Worm (Caenorhabditis elegans): ENCODE data around the gene Y43F8B.7.
A peak's percentile ranks its signal among the peaks of the same experiment; 100 is the strongest.

Gene Y43F8B.7

ce11 chrV:19470385-19470784 is 20.2 kb upstream of the Y43F8B.7 start, which contains the start of gene Y43F8B.11:
TSS of gene Y43F8B.11 (plus strand) at chrV:19470685.
- TF ChIP-seq M03D4.4 (tag; optimal IDR thresholded peaks at IDR 0.05), result no peak
- TF ChIP-seq sem-2 (GFP tag; optimal IDR thresholded peaks at IDR 0.05), result no peak
- no peak for TF ChIP-seq nhr-76 (tag; optimal IDR thresholded peaks at IDR 0.05)
- TF ChIP-seq mls-2 (tag; optimal IDR thresholded peaks at IDR 0.05), result no peak
- TF ChIP-seq hlh-1 (tag; optimal IDR thresholded peaks at IDR 0.05), result no peak
- no peak for TF ChIP-seq ham-2 (GFP tag; optimal IDR thresholded peaks at IDR 0.05)
- no peak for TF ChIP-seq unc-120 (tag; optimal IDR thresholded peaks at IDR 0.05; ENCODE audit: poor library complexity, severe bottlenecking)
- no peak for TF ChIP-seq zip-8 (tag; optimal IDR thresholded peaks at IDR 0.05)
- TF ChIP-seq ztf-11 (tag; optimal IDR thresholded peaks at IDR 0.05), result no peak
- TF ChIP-seq elt-3 (tag; optimal IDR thresholded peaks at IDR 0.05), result no peak
- no peak for TF ChIP-seq unc-39 (tag; optimal IDR thresholded peaks at IDR 0.05)
- no peak for TF ChIP-seq mab-5 (tag; optimal IDR thresholded peaks at IDR 0.05)
- TF ChIP-seq nhr-28 (tag; optimal IDR thresholded peaks at IDR 0.05), result no peak
- no peak for TF ChIP-seq ces-1 (GFP tag; optimal IDR thresholded peaks at IDR 0.05)
- no peak for TF ChIP-seq snpc-4 (tag; optimal IDR thresholded peaks at IDR 0.05)

- no peak for TF ChIP-seq mab-5 (tag; optimal IDR thresholded peaks at IDR 0.05)
- no peak for TF ChIP-seq M03D4.4 (tag; optimal IDR thresholded peaks at IDR 0.05)
- peak; percentile 64 for TF ChIP-seq hlh-1 (tag; optimal IDR thresholded peaks at IDR 0.05)
- TF ChIP-seq pha-4 (tag; optimal IDR thresholded peaks at IDR 0.05), result no peak
- no peak for TF ChIP-seq nhr-12 (tag; optimal IDR thresholded peaks at IDR 0.05)
- TF ChIP-seq unc-120 (tag; optimal IDR thresholded peaks at IDR 0.05; ENCODE audit: poor library complexity, severe bottlenecking), result peak; percentile 29
- TF ChIP-seq sptf-1 (tag; optimal IDR thresholded peaks at IDR 0.05), result no peak
- no peak for TF ChIP-seq lin-32 (GFP tag; optimal IDR thresholded peaks at IDR 0.05)
Observed at ce11 chrV:19473842-19474514, 16.6 kb upstream of the Y43F8B.7 start, which contains the start of gene Y43F8B.10. TSS of gene Y43F8B.10 (plus strand) at chrV:19474464.

ce11 chrV:19477302-19477701 is 13.3 kb upstream of the Y43F8B.7 start:
- TF ChIP-seq nhr-28 (tag; optimal IDR thresholded peaks at IDR 0.05) (no peak), nhr-12 (tag; optimal IDR thresholded peaks at IDR 0.05) (no peak), nhr-237 (tag; optimal IDR thresholded peaks at IDR 0.05) (no peak), nhr-2 (tag; optimal IDR thresholded peaks at IDR 0.05) (no peak)

ce11 chrV:19477852-19478251 is 12.7 kb upstream of the Y43F8B.7 start, which contains the start of gene Y43F8B.9:
TSS of gene Y43F8B.9 (plus strand) at chrV:19478152.
- TF ChIP-seq elt-1 (tag; optimal IDR thresholded peaks at IDR 0.05; ENCODE audit: borderline replicate concordance, insufficient read depth), result no peak
- no peak for TF ChIP-seq ceh-39 (tag; optimal IDR thresholded peaks at IDR 0.05)
- TF ChIP-seq snpc-4 (tag; optimal IDR thresholded peaks at IDR 0.05), result no peak
- TF ChIP-seq zip-8 (tag; optimal IDR thresholded peaks at IDR 0.05), result no peak
- no peak for TF ChIP-seq unc-39 (tag; optimal IDR thresholded peaks at IDR 0.05)
- no peak for TF ChIP-seq ham-2 (GFP tag; optimal IDR thresholded peaks at IDR 0.05)
- TF ChIP-seq drap-1 (GFP tag; optimal IDR thresholded peaks at IDR 0.05), result no peak
- TF ChIP-seq flh-1 (GFP tag; optimal IDR thresholded peaks at IDR 0.05), result no peak
- no peak for TF ChIP-seq lin-13 (tag; optimal IDR thresholded peaks at IDR 0.05)
- no peak for TF ChIP-seq lin-32 (GFP tag; optimal IDR thresholded peaks at IDR 0.05)

ce11 chrV:19482535-19482934 is 8.0 kb upstream of the Y43F8B.7 start, which contains the start of gene Y43F8B.22:
TSS of gene Y43F8B.22 (plus strand) at chrV:19482835.
- TF ChIP-seq unc-39 (tag; optimal IDR thresholded peaks at IDR 0.05) (no peak), unc-120 (tag; optimal IDR thresholded peaks at IDR 0.05; ENCODE audit: poor library complexity, severe bottlenecking) (no peak), nhr-12 (tag; optimal IDR thresholded peaks at IDR 0.05) (no peak), pha-4 (tag; optimal IDR thresholded peaks at IDR 0.05) (no peak), flh-1 (GFP tag; optimal IDR thresholded peaks at IDR 0.05) (no peak)

- TF ChIP-seq flh-1 (GFP tag; optimal IDR thresholded peaks at IDR 0.05) (no peak), nhr-12 (tag; optimal IDR thresholded peaks at IDR 0.05) (no peak), unc-62 (GFP tag; optimal IDR thresholded peaks at IDR 0.05) (no peak), ceh-83 (GFP tag; optimal IDR thresholded peaks at IDR 0.05) (no peak), elt-3 (tag; optimal IDR thresholded peaks at IDR 0.05) (no peak), lin-13 (tag; optimal IDR thresholded peaks at IDR 0.05) (no peak), lsy-2 (tag; optimal IDR thresholded peaks at IDR 0.05) (no peak)
Observed at ce11 chrV:19484507-19484906, 6.1 kb upstream of the Y43F8B.7 start, which contains the start of gene Y43F8B.17. TSS of gene Y43F8B.17 (plus strand) at chrV:19484721.

Measured in whole organism, mixed stage, embryonic.